Worm (Caenorhabditis elegans): ENCODE measurements around the gene Y71H2AM.11.

DNA sequence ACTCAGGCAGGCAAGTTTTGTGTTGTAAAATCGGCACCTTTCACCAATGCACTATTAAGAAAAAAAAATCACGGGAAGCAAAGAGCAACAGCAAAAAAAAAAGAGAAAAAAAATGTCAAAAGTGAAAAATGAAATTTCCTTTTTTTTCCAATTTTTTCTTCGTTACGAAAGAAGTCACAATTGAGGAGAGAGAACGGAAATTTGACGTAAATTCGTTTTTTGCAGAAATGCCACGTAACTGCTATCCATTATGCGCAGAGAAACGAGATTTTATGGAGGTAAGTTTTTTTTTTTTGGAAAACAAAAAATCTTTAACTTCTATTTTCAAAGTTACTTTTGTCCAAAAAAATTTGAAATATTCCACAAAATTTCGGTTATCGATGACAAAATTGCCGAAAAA is 38.2 kb downstream of the Y71H2AM.11 start:
- TF ChIP-seq ama-1 (optimal IDR thresholded peaks at IDR 0.05), result no peak
- TF ChIP-seq ama-1 (GFP tag; optimal IDR thresholded peaks at IDR 0.05), result no peak
- TF ChIP-seq ceh-40 (GFP tag; IDR thresholded peaks at IDR 0.05), result no peak
- no peak for TF ChIP-seq F49E8.2 (tag; optimal IDR thresholded peaks at IDR 0.05; ENCODE audit: insufficient read depth)
- TF ChIP-seq him-1 (tag; optimal IDR thresholded peaks at IDR 0.05), result no peak
- TF ChIP-seq unc-130 (GFP tag; optimal IDR thresholded peaks at IDR 0.05), result no peak
- no peak for TF ChIP-seq aptf-2 (GFP tag; conservative IDR thresholded peaks at IDR 0.05)
- no peak for TF ChIP-seq K11D2.4 (GFP tag; IDR thresholded peaks at IDR 0.05)
- no peak for TF ChIP-seq pbrm-1 (GFP tag; IDR thresholded peaks at IDR 0.05)
- no peak for TF ChIP-seq snpc-4 (GFP tag; optimal IDR thresholded peaks at IDR 0.05)
- TF ChIP-seq snpc-4 (tag; optimal IDR thresholded peaks at IDR 0.05), result no peak
- TF ChIP-seq let-526 (GFP tag; IDR thresholded peaks at IDR 0.05), result no peak
- no peak for TF ChIP-seq F23B12.7 (tag; optimal IDR thresholded peaks at IDR 0.05; ENCODE audit: insufficient read depth)
- TF ChIP-seq dox-1 (GFP tag; IDR thresholded peaks at IDR 0.05), result no peak
- TF ChIP-seq gei-17 (GFP tag; optimal IDR thresholded peaks at IDR 0.05), result no peak
- TF ChIP-seq egl-44 (GFP tag; IDR thresholded peaks at IDR 0.05), result no peak

Data from whole organism, young adult.